Fruit fly (Drosophila melanogaster) whole organism: ENCODE data around the gene sog.

ENCODE experiments used
- CG8478 ChIP-seq: fragments of >200 bp; optimal IDR thresholded peaks from 2 replicates; lab custom pipeline; 2018; ENCODE audit warnings: inconsistent platforms
- Dll ChIP-seq: fragments of >200 bp; optimal IDR thresholded peaks from 2 replicates; lab custom pipeline; 2017
- EcR ChIP-seq, 2 experiments: fragments of >200 bp; optimal IDR thresholded peaks; 2 replicates each; lab custom pipeline; 2017; ENCODE audit warnings: missing biosample characterization in 2 of 2, missing genetic modification characterization in 2 of 2, missing genetic modification reagents in 2 of 2
- psq ChIP-seq: fragments of >200 bp; optimal IDR thresholded peaks from 2 replicates; lab custom pipeline; 2017
- usp ChIP-seq: fragments of >200 bp; optimal IDR thresholded peaks from 2 replicates; lab custom pipeline; 2017; ENCODE audit warnings: missing biosample characterization, missing genetic modification characterization, mixed read lengths

- TF ChIP-seq CG8478 (lab: Kevin White, UChicago), result no peak
- TF ChIP-seq usp, result no peak
- TF ChIP-seq EcR (GFP tag; optimal IDR thresholded peaks at IDR 0.05; lab: Kevin White, UChicago), result no peak
- no peak for TF ChIP-seq Dll (lab: Kevin White, UChicago)
- TF ChIP-seq psq (lab: Kevin White, UChicago), result no peak
Measured at dm6 chrX:15555945-15556344, 77.3 kb downstream of the sog start, which contains the start of gene CG42300.
